Fruit fly (Drosophila melanogaster): ENCODE results near the gene S-Lap1.

The S-Lap1 gene

dm6 chr3L:8627839-8628827 is 11.1 kb downstream of the S-Lap1 start (continued):
- no peak for TF ChIP-seq Lim3 (GFP tag; IDR thresholded peaks at IDR 0.05)
- TF ChIP-seq prd (optimal IDR thresholded peaks at IDR 0.05): no peak
- no peak for TF ChIP-seq prd (GFP tag; IDR thresholded peaks at IDR 0.05)
- TF ChIP-seq Hand (GFP tag; optimal IDR thresholded peaks at IDR 0.05): no peak
- TF ChIP-seq CG17612 (GFP tag; IDR thresholded peaks at IDR 0.05): no peak
- TF ChIP-seq pzg (GFP tag; optimal IDR thresholded peaks at IDR 0.05): peak; percentile 4
- TF ChIP-seq dm (GFP tag; optimal IDR thresholded peaks at IDR 0.05): no peak
- TF ChIP-seq amos (GFP tag; IDR thresholded peaks at IDR 0.05; ENCODE audit: partially characterized antibody): peak; percentile 70
- no peak for TF ChIP-seq CG15269 (tag; optimal IDR thresholded peaks at IDR 0.05)
- no peak for TF ChIP-seq CG4404 (GFP tag; IDR thresholded peaks at IDR 0.05)
- no peak for TF ChIP-seq ATbp (GFP tag; optimal IDR thresholded peaks at IDR 0.05)
- no peak for TF ChIP-seq CG18262 (tag; optimal IDR thresholded peaks at IDR 0.05)
- TF ChIP-seq CG43689 (GFP tag; IDR thresholded peaks at IDR 0.05): no peak
- no peak for TF ChIP-seq tup (GFP tag; optimal IDR thresholded peaks at IDR 0.05)
- TF ChIP-seq Mad (GFP tag; optimal IDR thresholded peaks at IDR 0.05): no peak
- no peak for TF ChIP-seq sr (GFP tag; IDR thresholded peaks at IDR 0.05)
- no peak for TF ChIP-seq CG9727 (GFP tag; optimal IDR thresholded peaks at IDR 0.05)
- no peak for TF ChIP-seq CG12391 (tag; optimal IDR thresholded peaks at IDR 0.05)
- TF ChIP-seq CG14014 (GFP tag; IDR thresholded peaks at IDR 0.05): no peak
- TF ChIP-seq otp (GFP tag; IDR thresholded peaks at IDR 0.05): no peak
- TF ChIP-seq CG15514 (GFP tag; optimal IDR thresholded peaks at IDR 0.05): no peak
- TF ChIP-seq CG32532 (GFP tag; IDR thresholded peaks at IDR 0.05): no peak
- no peak for TF ChIP-seq CG2712 (tag; optimal IDR thresholded peaks at IDR 0.05)
- peak; percentile 42 for TF ChIP-seq BtbVII (GFP tag; optimal IDR thresholded peaks at IDR 0.05)
- TF ChIP-seq CG17802 (tag; optimal IDR thresholded peaks at IDR 0.05): no peak
- no peak for TF ChIP-seq oc (tag; optimal IDR thresholded peaks at IDR 0.05)
- peak; percentile 68 for TF ChIP-seq Bgb (GFP tag; IDR thresholded peaks at IDR 0.05; ENCODE audit: partially characterized antibody)
- TF ChIP-seq CG1529 (GFP tag; optimal IDR thresholded peaks at IDR 0.05): no peak
- no peak for TF ChIP-seq aop (GFP tag; IDR thresholded peaks at IDR 0.05)
- TF ChIP-seq ssp (GFP tag; IDR thresholded peaks at IDR 0.05): no peak
- no peak for TF ChIP-seq Spps (tag; optimal IDR thresholded peaks at IDR 0.05)
- peak; percentile 88 for TF ChIP-seq CTCF (GFP tag; optimal IDR thresholded peaks at IDR 0.05)
- no peak for TF ChIP-seq CG6854 (GFP tag; optimal IDR thresholded peaks at IDR 0.05)
- TF ChIP-seq wor (GFP tag; IDR thresholded peaks at IDR 0.05): no peak
- no peak for TF ChIP-seq sqz (GFP tag; optimal IDR thresholded peaks at IDR 0.05)
- no peak for TF ChIP-seq CG12155 (GFP tag; optimal IDR thresholded peaks at IDR 0.05)
- no peak for TF ChIP-seq Ada2b (GFP tag; IDR thresholded peaks at IDR 0.05)
- no peak for TF ChIP-seq Abd-B (GFP tag; optimal IDR thresholded peaks at IDR 0.05)
- TF ChIP-seq slp2 (GFP tag; optimal IDR thresholded peaks at IDR 0.05): no peak
- no peak for TF ChIP-seq seq (GFP tag; IDR thresholded peaks at IDR 0.05)
- no peak for TF ChIP-seq twi (tag; optimal IDR thresholded peaks at IDR 0.05)
- no peak for TF ChIP-seq CG8359 (GFP tag; optimal IDR thresholded peaks at IDR 0.05; ENCODE audit: borderline replicate concordance)
- TF ChIP-seq CG17568 (GFP tag; optimal IDR thresholded peaks at IDR 0.05): no peak
- peak; percentile 21 for TF ChIP-seq Dp (GFP tag; optimal IDR thresholded peaks at IDR 0.05)
- no peak for TF ChIP-seq Dip2 (GFP tag; IDR thresholded peaks at IDR 0.05)
- TF ChIP-seq toy (GFP tag; IDR thresholded peaks at IDR 0.05): no peak
- no peak for TF ChIP-seq CG1602 (GFP tag; optimal IDR thresholded peaks at IDR 0.05)
- TF ChIP-seq ato (GFP tag; IDR thresholded peaks at IDR 0.05; ENCODE audit: partially characterized antibody): no peak
- TF ChIP-seq CG8944 (GFP tag; optimal IDR thresholded peaks at IDR 0.05): no peak
- no peak for TF ChIP-seq CG11695 (GFP tag; IDR thresholded peaks at IDR 0.05)

Data from whole organism, embryonic.